Worm (Caenorhabditis elegans) whole organism, L2 larva: Measurements from ENCODE around the gene mdt-6.

Source experiments
- C34F6.9 ChIP-seq: fragments of 150-350 bp; optimal IDR thresholded peaks from 2 replicates; lab custom pipeline; 2014; ENCODE audit warnings: missing biosample characterization, missing genetic modification characterization
- F13H6.1 ChIP-seq: sonication (generic microtip); optimal IDR thresholded peaks from 2 replicates; lab custom pipeline; 2016; ENCODE audit warnings: missing genetic modification characterization, missing compliant biosample characterization
- Y55F3AM.14 ChIP-seq: fragments of 200-800 bp; sonication (Bioruptor generic); optimal IDR thresholded peaks from 2 replicates; lab custom pipeline; 2018; ENCODE audit warnings: mild to moderate bottlenecking, missing genetic modification characterization, missing compliant biosample characterization
- ZK546.5 ChIP-seq: sonication (generic microtip); optimal IDR thresholded peaks from 2 replicates; lab custom pipeline; 2017; ENCODE audit warnings: missing biosample characterization, missing genetic modification characterization
- blmp-1 ChIP-seq: sonication (generic microtip); optimal IDR thresholded peaks from 2 replicates; lab custom pipeline; 2017; ENCODE audit warnings: missing genetic modification characterization, mild to moderate bottlenecking, missing compliant biosample characterization, antibody characterized with exemption, moderate library complexity; ENCODE audit not compliant: insufficient read depth
- ceh-82 ChIP-seq: fragments of 150-350 bp; optimal IDR thresholded peaks from 2 replicates; lab custom pipeline; 2014; ENCODE audit warnings: missing biosample characterization, missing genetic modification characterization
- crh-2 ChIP-seq: sonication (generic microtip); optimal IDR thresholded peaks from 2 replicates; lab custom pipeline; 2017; ENCODE audit warnings: missing biosample characterization, missing genetic modification characterization
- dmd-4 ChIP-seq: sonication (generic microtip); optimal IDR thresholded peaks from 2 replicates; lab custom pipeline; 2017; ENCODE audit warnings: missing biosample characterization, missing genetic modification characterization
- egl-27 ChIP-seq: sonication (generic microtip); optimal IDR thresholded peaks from 3 replicates; lab custom pipeline; 2017; ENCODE audit warnings: missing biosample characterization, missing genetic modification reagents, missing genetic modification characterization
- fos-1 ChIP-seq: fragments of 150-350 bp; optimal IDR thresholded peaks from 2 replicates; lab custom pipeline; 2014; ENCODE audit warnings: missing biosample characterization, missing genetic modification characterization
- gmeb-1 ChIP-seq: fragments of 150-350 bp; optimal IDR thresholded peaks from 2 replicates; lab custom pipeline; 2014; ENCODE audit warnings: missing biosample characterization, missing genetic modification characterization
- lsy-2 ChIP-seq, 2 experiments: fragments of 150-350 bp in 1 of 2; sonication (generic microtip) in 1 of 2; optimal IDR thresholded peaks; 2 replicates each; lab custom pipeline; 2014 to 2017; ENCODE audit warnings: missing biosample characterization in 2 of 2, missing genetic modification characterization in 2 of 2
- mab-5 ChIP-seq: fragments of 150-350 bp; optimal IDR thresholded peaks from 2 replicates; lab custom pipeline; 2014; ENCODE audit warnings: missing biosample characterization, missing genetic modification characterization
- nhr-10 ChIP-seq: sonication (generic microtip); optimal IDR thresholded peaks from 2 replicates; lab custom pipeline; 2017; ENCODE audit warnings: missing biosample characterization, missing genetic modification characterization
- nhr-11 ChIP-seq: fragments of 150-350 bp; optimal IDR thresholded peaks from 2 replicates; lab custom pipeline; 2014; ENCODE audit warnings: missing biosample characterization, missing genetic modification characterization
- nhr-12 ChIP-seq: fragments of 150-350 bp; optimal IDR thresholded peaks from 2 replicates; lab custom pipeline; 2014; ENCODE audit warnings: missing biosample characterization, missing genetic modification characterization
- nhr-129 ChIP-seq: fragments of 150-350 bp; optimal IDR thresholded peaks from 2 replicates; lab custom pipeline; 2014; ENCODE audit warnings: missing biosample characterization, missing genetic modification characterization
- nhr-23 ChIP-seq: fragments of 150-350 bp; optimal IDR thresholded peaks from 2 replicates; lab custom pipeline; 2014; ENCODE audit warnings: missing biosample characterization, missing genetic modification reagents, missing genetic modification characterization
- nhr-237 ChIP-seq: fragments of 150-350 bp; optimal IDR thresholded peaks from 2 replicates; lab custom pipeline; 2014; ENCODE audit warnings: missing biosample characterization, missing genetic modification characterization
- nhr-25 ChIP-seq: fragments of 150-350 bp; sonication (generic microtip); optimal IDR thresholded peaks from 3 replicates; lab custom pipeline; 2014; ENCODE audit warnings: missing biosample characterization, missing genetic modification characterization
- nhr-6 ChIP-seq: fragments of 150-350 bp; optimal IDR thresholded peaks from 2 replicates; lab custom pipeline; 2014; ENCODE audit warnings: missing biosample characterization, missing genetic modification characterization
- peb-1 ChIP-seq: fragments of 150-350 bp; optimal IDR thresholded peaks from 2 replicates; lab custom pipeline; 2014; ENCODE audit warnings: missing biosample characterization, missing genetic modification characterization
- sem-4 ChIP-seq: fragments of 150-350 bp; optimal IDR thresholded peaks from 2 replicates; lab custom pipeline; 2014; ENCODE audit warnings: missing biosample characterization, missing genetic modification reagents, missing genetic modification characterization
- skn-1 ChIP-seq: sonication (generic microtip); optimal IDR thresholded peaks from 2 replicates; lab custom pipeline; 2017; ENCODE audit warnings: missing biosample characterization, missing genetic modification characterization
- sma-3 ChIP-seq: sonication (generic microtip); optimal IDR thresholded peaks from 2 replicates; lab custom pipeline; 2016; ENCODE audit warnings: missing genetic modification reagents, missing genetic modification characterization, missing compliant biosample characterization
- sma-9 ChIP-seq, 2 experiments: fragments of 150-350 bp in 1 of 2; sonication (generic microtip) in 1 of 2; optimal IDR thresholded peaks; 2 replicates each; lab custom pipeline; 2014 to 2016; ENCODE audit warnings: missing genetic modification characterization in 2 of 2, mild to moderate bottlenecking in 1 of 2, missing biosample characterization in 1 of 2, missing compliant biosample characterization in 1 of 2, missing genetic modification reagents in 1 of 2, moderate library complexity in 1 of 2
- unc-39 ChIP-seq: fragments of 150-350 bp; optimal IDR thresholded peaks from 2 replicates; lab custom pipeline; 2014; ENCODE audit warnings: missing biosample characterization, missing genetic modification characterization
- unc-55 ChIP-seq: fragments of 150-350 bp; sonication (generic microtip); optimal IDR thresholded peaks from 3 replicates; lab custom pipeline; 2014; ENCODE audit warnings: missing biosample characterization, missing genetic modification reagents, missing genetic modification characterization
- unc-62 ChIP-seq: fragments of 150-350 bp; optimal IDR thresholded peaks from 2 replicates; lab custom pipeline; 2014; ENCODE audit warnings: missing biosample characterization, missing genetic modification reagents, missing genetic modification characterization
- zag-1 ChIP-seq: fragments of 150-350 bp; optimal IDR thresholded peaks from 2 replicates; lab custom pipeline; 2014; ENCODE audit warnings: missing biosample characterization, missing genetic modification characterization
- ztf-11 ChIP-seq: sonication (generic microtip); optimal IDR thresholded peaks from 2 replicates; lab custom pipeline; 2017; ENCODE audit warnings: missing biosample characterization, missing genetic modification characterization
- ztf-4 ChIP-seq: fragments of 150-350 bp; optimal IDR thresholded peaks from 2 replicates; lab custom pipeline; 2014; ENCODE audit warnings: missing biosample characterization, missing genetic modification characterization

The mdt-6 gene

DNA sequence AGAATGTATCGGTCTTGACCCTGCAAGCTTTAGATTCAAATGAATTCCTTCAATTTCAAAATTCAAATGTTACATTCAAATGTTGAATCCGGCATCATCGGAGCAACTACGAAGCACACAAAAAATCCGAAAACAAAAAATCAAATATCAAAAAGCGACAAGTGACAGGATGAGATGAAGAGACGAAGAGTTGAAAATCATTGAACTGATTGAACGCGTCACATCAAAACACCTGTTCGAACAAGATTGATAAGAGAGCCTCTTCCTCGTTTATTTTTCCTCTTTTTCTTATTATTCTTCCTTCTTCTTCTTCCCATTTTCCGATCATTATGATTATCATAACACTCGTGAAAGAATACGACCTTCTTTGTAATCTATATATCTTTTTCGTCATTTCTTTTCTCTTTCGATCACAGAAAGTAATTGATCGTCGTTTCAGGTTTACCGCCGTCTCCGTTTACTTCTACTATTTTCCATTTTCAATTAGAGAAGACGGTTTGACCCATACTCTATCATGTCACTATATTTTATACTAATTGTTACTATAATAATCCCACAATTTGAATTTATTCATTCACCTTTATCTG is 26.2 kb upstream of the mdt-6 start, which contains the start of gene VC5.2:
TSS of gene VC5.2 (plus strand) at position 439 of the 587 bp plus-strand sequence.
- TF ChIP-seq blmp-1 (tag; lab: Kevin White, UChicago) (peak; percentile 46), sma-9 (GFP tag; optimal IDR thresholded peaks at IDR 0.05; lab: Kevin White, UChicago) (peak; percentile 48), sma-9 (tag; optimal IDR thresholded peaks at IDR 0.05; lab: Kevin White, UChicago) (no peak), ZK546.5 (no peak), lsy-2 (tag; optimal IDR thresholded peaks at IDR 0.05; lab: Kevin White, UChicago) (peak in 1 of 2 experiments; percentile 37)

DNA sequence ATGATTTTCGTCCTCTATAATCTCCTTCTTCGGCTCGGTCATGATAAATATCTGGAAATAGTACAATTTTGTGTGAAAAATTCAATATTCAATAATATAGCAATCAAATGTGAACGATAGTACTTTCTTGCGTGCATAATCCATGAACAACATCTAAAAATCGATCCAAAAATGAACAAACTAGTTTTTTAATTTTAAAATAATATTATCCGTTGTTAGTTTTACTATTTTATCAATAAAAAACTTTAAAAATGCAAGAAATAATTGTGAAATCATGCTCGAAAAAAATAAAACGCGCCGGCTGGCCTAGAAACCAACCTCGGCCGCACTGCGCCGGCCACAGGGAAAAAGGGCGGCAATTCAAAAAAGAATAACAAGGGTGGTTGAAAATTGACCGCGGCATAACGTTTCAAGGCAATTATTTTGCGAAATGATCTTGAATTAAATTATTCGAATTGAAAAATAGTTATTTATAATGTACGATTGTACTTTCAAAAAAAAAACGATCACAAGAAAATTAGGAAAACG is 25.3 kb upstream of the mdt-6 start, which contains the start of gene mys-1:
TSS of gene mys-1 (minus strand) at position 51 of the 528 bp plus-strand sequence.
- TF ChIP-seq lsy-2 (tag; optimal IDR thresholded peaks at IDR 0.05; lab: Kevin White, UChicago) (peak in 1 of 2 experiments; percentile 69), nhr-23 (tag; lab: Kevin White, UChicago) (no peak), egl-27 (tag; lab: Kevin White, UChicago) (no peak), nhr-6 (tag; lab: Kevin White, UChicago) (no peak), sma-3 (peak; percentile 71), nhr-237 (tag; lab: Kevin White, UChicago) (no peak), nhr-12 (no peak), mab-5 (no peak), nhr-129 (tag; lab: Kevin White, UChicago) (no peak), F13H6.1 (tag; lab: Kevin White, UChicago) (peak; percentile 67), gmeb-1 (peak; percentile 94), sma-9 (GFP tag; optimal IDR thresholded peaks at IDR 0.05; lab: Kevin White, UChicago) (peak; percentile 80), sma-9 (tag; optimal IDR thresholded peaks at IDR 0.05; lab: Kevin White, UChicago) (no peak), dmd-4 (tag; lab: Kevin White, UChicago) (no peak), unc-55 (GFP tag; lab: Kevin White, UChicago) (peak; percentile 63), sem-4 (peak; percentile 9), nhr-25 (tag; lab: Kevin White, UChicago) (no peak), C34F6.9 (tag; lab: Kevin White, UChicago) (no peak), fos-1 (tag; lab: Kevin White, UChicago) (peak; percentile 9), crh-2 (tag; lab: Kevin White, UChicago) (peak; percentile 0)

DNA sequence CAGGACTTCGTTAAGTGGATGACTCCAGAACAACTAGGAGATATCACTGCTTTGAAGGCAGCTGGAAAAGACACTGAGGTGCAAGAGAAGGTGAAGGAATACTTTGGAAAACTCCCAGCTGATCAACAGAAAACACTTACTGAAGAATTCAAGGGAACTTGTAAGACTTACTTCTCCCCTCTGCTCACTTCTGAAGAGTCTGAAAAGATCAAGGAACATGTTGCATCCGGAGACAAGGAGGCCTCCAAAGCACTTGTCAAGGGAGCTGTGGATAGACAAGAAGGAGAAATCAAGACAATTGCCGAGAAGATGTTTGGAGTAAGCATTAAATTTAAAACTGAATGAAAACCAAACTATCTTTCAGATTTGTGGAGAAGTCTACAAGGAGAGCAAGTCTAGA is 20.0 kb upstream of the mdt-6 start:
- TF ChIP-seq crh-2 (tag; lab: Kevin White, UChicago) (no peak), nhr-10 (tag; lab: Kevin White, UChicago) (no peak), skn-1 (tag; lab: Kevin White, UChicago) (no peak), nhr-129 (tag; lab: Kevin White, UChicago) (no peak), unc-62 (no peak), lsy-2 (tag; optimal IDR thresholded peaks at IDR 0.05; lab: Kevin White, UChicago) (no peak), sem-4 (no peak)

DNA sequence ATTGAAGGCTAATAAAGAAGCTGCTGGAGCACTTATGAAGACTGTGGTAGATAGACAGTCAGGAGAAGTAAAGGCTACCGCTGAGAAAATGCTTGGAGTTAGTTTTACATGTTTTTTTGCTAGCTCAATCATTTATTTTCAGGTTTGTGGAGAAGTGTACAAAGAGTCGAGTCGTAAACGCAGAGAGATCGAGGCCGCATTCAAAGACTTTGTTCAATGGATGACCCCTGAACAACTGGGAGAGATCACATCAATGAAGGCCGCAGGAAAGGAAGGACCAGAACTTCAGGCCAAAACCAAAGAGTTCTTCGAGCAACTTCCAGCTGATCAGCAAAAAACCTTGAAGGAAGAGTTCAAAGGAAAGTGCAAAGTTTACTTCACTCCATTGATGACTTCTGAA is 19.3 kb upstream of the mdt-6 start:
- TF ChIP-seq lsy-2 (tag; optimal IDR thresholded peaks at IDR 0.05; lab: Kevin White, UChicago) (no peak), nhr-10 (tag; lab: Kevin White, UChicago) (no peak), ztf-4 (tag; lab: Kevin White, UChicago) (no peak), F13H6.1 (tag; lab: Kevin White, UChicago) (no peak), nhr-11 (tag; lab: Kevin White, UChicago) (no peak), ztf-11 (tag; lab: Kevin White, UChicago) (no peak), sma-9 (GFP tag; optimal IDR thresholded peaks at IDR 0.05; lab: Kevin White, UChicago) (no peak), sma-9 (tag; optimal IDR thresholded peaks at IDR 0.05; lab: Kevin White, UChicago) (no peak), Y55F3AM.14 (GFP tag; lab: Kevin White, UChicago) (no peak), nhr-6 (tag; lab: Kevin White, UChicago) (no peak), ceh-82 (tag; lab: Kevin White, UChicago) (no peak), unc-39 (tag; lab: Kevin White, UChicago) (no peak), skn-1 (tag; lab: Kevin White, UChicago) (no peak), blmp-1 (tag; lab: Kevin White, UChicago) (no peak), mab-5 (no peak), peb-1 (tag; lab: Kevin White, UChicago) (no peak), zag-1 (tag; lab: Kevin White, UChicago) (no peak)
